Worm (Caenorhabditis elegans) whole organism, young adult: ENCODE results near the gene C29F3.7.

Experiments used
- B0019.2 ChIP-seq: fragments of 200-800 bp; sonication (Bioruptor generic); conservative IDR thresholded peaks from 2 replicates; pipeline ENCODE4 v1.3.6; 2022; ENCODE audit warnings: missing genetic modification reagents, missing genetic modification characterization, missing compliant biosample characterization
- B0261.1 ChIP-seq: sonication (generic microtip); optimal IDR thresholded peaks from 2 replicates; lab custom pipeline; 2016; ENCODE audit warnings: mild to moderate bottlenecking, missing genetic modification characterization, moderate library complexity, missing compliant biosample characterization
- C17E4.6 ChIP-seq: fragments of 200-800 bp; sonication (Bioruptor generic); IDR thresholded peaks from 2 replicates; pipeline ENCODE4 v1.3.6; 2022; ENCODE audit warnings: missing genetic modification reagents, missing genetic modification characterization, missing compliant biosample characterization
- F39B2.1 ChIP-seq: fragments of 200-800 bp; sonication (Bioruptor generic); IDR thresholded peaks from 2 replicates; pipeline ENCODE4 v1.3.6; 2022; ENCODE audit warnings: missing genetic modification reagents, missing genetic modification characterization, missing compliant biosample characterization
- F57C9.4 ChIP-seq: sonication (generic microtip); optimal IDR thresholded peaks from 2 replicates; lab custom pipeline; 2017; ENCODE audit warnings: mild to moderate bottlenecking, missing genetic modification characterization, missing compliant biosample characterization
- K11D2.4 ChIP-seq: fragments of 200-800 bp; sonication (Bioruptor generic); IDR thresholded peaks from 2 replicates; pipeline ENCODE4 v1.3.6; 2022; ENCODE audit warnings: missing genetic modification reagents, missing genetic modification characterization, missing compliant biosample characterization
- K12H6.12 ChIP-seq: fragments of 200-800 bp; sonication (Bioruptor generic); optimal IDR thresholded peaks from 2 replicates; lab custom pipeline; 2018; ENCODE audit warnings: mild to moderate bottlenecking, missing genetic modification characterization, missing compliant biosample characterization
- T26A5.8 ChIP-seq: sonication (generic microtip); optimal IDR thresholded peaks from 2 replicates; lab custom pipeline; 2016; ENCODE audit warnings: missing genetic modification characterization, missing compliant biosample characterization
- Y67H2A.10 ChIP-seq: fragments of 200-800 bp; sonication (Bioruptor generic); conservative IDR thresholded peaks from 2 replicates; pipeline ENCODE4 v1.3.6; 2022; ENCODE audit warnings: missing genetic modification reagents, missing genetic modification characterization, missing compliant biosample characterization
- ama-1 ChIP-seq, 3 experiments: fragments of 150-350 bp in 1 of 3; sonication (generic microtip) in 2 of 3; optimal IDR thresholded peaks; 2 replicates each; lab custom pipeline; 2014 to 2018; ENCODE audit warnings: missing biosample characterization in 2 of 3, missing genetic modification characterization in 2 of 3, missing genetic modification reagents in 2 of 3
- aptf-3 ChIP-seq: fragments of 200-800 bp; sonication (Bioruptor generic); IDR thresholded peaks from 2 replicates; pipeline ENCODE4 v1.3.6; 2022; ENCODE audit warnings: missing genetic modification characterization, missing compliant biosample characterization
- atf-7 ChIP-seq: sonication (generic microtip); optimal IDR thresholded peaks from 2 replicates; lab custom pipeline; 2017; ENCODE audit warnings: mild to moderate bottlenecking, missing genetic modification characterization, missing compliant biosample characterization
- cebp-2 ChIP-seq: fragments of 200-800 bp; sonication (Bioruptor generic); IDR thresholded peaks from 2 replicates; pipeline ENCODE4 v1.3.6; 2022; ENCODE audit warnings: missing genetic modification characterization, missing compliant biosample characterization
- dpff-1 ChIP-seq: sonication (generic microtip); optimal IDR thresholded peaks from 2 replicates; lab custom pipeline; 2017; ENCODE audit warnings: mild to moderate bottlenecking, missing genetic modification characterization, missing compliant biosample characterization
- egl-44 ChIP-seq: fragments of 200-800 bp; sonication (Bioruptor generic); IDR thresholded peaks from 2 replicates; pipeline ENCODE4 v1.3.6; 2022; ENCODE audit warnings: missing genetic modification reagents, missing genetic modification characterization, missing compliant biosample characterization
- ets-4 ChIP-seq: fragments of 200-800 bp; sonication (Bioruptor generic); optimal IDR thresholded peaks from 2 replicates; lab custom pipeline; 2018; ENCODE audit warnings: mild to moderate bottlenecking, missing genetic modification characterization, missing compliant biosample characterization
- hmg-1.2 ChIP-seq: fragments of 200-800 bp; sonication (Bioruptor generic); IDR thresholded peaks from 2 replicates; pipeline ENCODE4 v1.3.6; 2022; ENCODE audit warnings: missing genetic modification reagents, missing genetic modification characterization, missing compliant biosample characterization
- hmg-20 ChIP-seq: fragments of 200-800 bp; sonication (Bioruptor generic); IDR thresholded peaks from 2 replicates; pipeline ENCODE4 v1.3.6; 2022; ENCODE audit warnings: missing genetic modification reagents, missing genetic modification characterization, missing compliant biosample characterization
- hsf-1 ChIP-seq: fragments of 200-800 bp; sonication (Bioruptor generic); IDR thresholded peaks from 2 replicates; pipeline ENCODE4 v1.3.6; 2022; ENCODE audit warnings: missing genetic modification reagents, missing genetic modification characterization, missing compliant biosample characterization
- lag-1 ChIP-seq: fragments of 200-800 bp; sonication (Bioruptor generic); IDR thresholded peaks from 2 replicates; pipeline ENCODE4 v1.3.6; 2022; ENCODE audit warnings: missing genetic modification reagents, missing genetic modification characterization, missing compliant biosample characterization
- let-526 ChIP-seq: fragments of 200-800 bp; sonication (Bioruptor generic); IDR thresholded peaks from 2 replicates; pipeline ENCODE4 v1.3.6; 2022; ENCODE audit warnings: missing genetic modification reagents, missing genetic modification characterization, missing compliant biosample characterization
- let-607 ChIP-seq, 2 experiments: fragments of 200-800 bp in 1 of 2; sonication (Bioruptor generic) in 1 of 2; sonication (generic microtip) in 1 of 2; optimal IDR thresholded peaks; 2 replicates each; lab custom pipeline; 2016 to 2018; ENCODE audit warnings: mild to moderate bottlenecking in 2 of 2, missing compliant biosample characterization in 2 of 2, missing genetic modification characterization in 2 of 2, moderate library complexity in 2 of 2, missing genotype in 1 of 2
- lin-26 ChIP-seq: fragments of 200-800 bp; sonication (Bioruptor generic); IDR thresholded peaks from 2 replicates; pipeline ENCODE4 v1.3.6; 2022; ENCODE audit warnings: missing genetic modification reagents, missing genetic modification characterization, missing compliant biosample characterization
- lin-35 ChIP-seq, 3 experiments: fragments of 150-350 bp in 2 of 3; sonication (generic microtip) in 1 of 3; optimal IDR thresholded peaks; 2 replicates each; lab custom pipeline; 2014 to 2018; ENCODE audit warnings: missing biosample characterization in 3 of 3, missing genetic modification characterization in 3 of 3, missing genetic modification reagents in 3 of 3
- lin-40 ChIP-seq: sonication (generic microtip); optimal IDR thresholded peaks from 2 replicates; lab custom pipeline; 2016; ENCODE audit warnings: missing genetic modification characterization, mild to moderate bottlenecking, missing compliant biosample characterization, missing genotype, missing genetic modification reagents
- lin-54 ChIP-seq: fragments of 200-800 bp; sonication (Bioruptor generic); optimal IDR thresholded peaks from 2 replicates; lab custom pipeline; 2018; ENCODE audit warnings: mild to moderate bottlenecking, missing genetic modification characterization, missing compliant biosample characterization
- lsy-27 ChIP-seq: sonication (generic microtip); optimal IDR thresholded peaks from 2 replicates; lab custom pipeline; 2017; ENCODE audit warnings: missing genetic modification characterization, mild to moderate bottlenecking, missing compliant biosample characterization, antibody characterized with exemption, missing genotype, borderline replicate concordance; ENCODE audit not compliant: insufficient read depth
- madf-10 ChIP-seq: sonication (generic microtip); optimal IDR thresholded peaks from 2 replicates; lab custom pipeline; 2016; ENCODE audit warnings: mild to moderate bottlenecking, missing genetic modification characterization, missing compliant biosample characterization
- mel-28 ChIP-seq: sonication (generic microtip); optimal IDR thresholded peaks from 2 replicates; lab custom pipeline; 2016; ENCODE audit warnings: borderline replicate concordance, mild to moderate bottlenecking, missing genetic modification characterization, missing compliant biosample characterization
- nfya-2 ChIP-seq: fragments of 200-800 bp; sonication (Bioruptor generic); IDR thresholded peaks from 2 replicates; pipeline ENCODE4 v1.3.6; 2022; ENCODE audit warnings: missing genetic modification reagents, missing genetic modification characterization, missing compliant biosample characterization
- nhr-90 ChIP-seq: sonication (generic microtip); optimal IDR thresholded peaks from 2 replicates; lab custom pipeline; 2016; ENCODE audit warnings: missing genotype, mild to moderate bottlenecking, missing genetic modification characterization, missing compliant biosample characterization
- pbrm-1 ChIP-seq: fragments of 200-800 bp; sonication (Bioruptor generic); IDR thresholded peaks from 2 replicates; pipeline ENCODE4 v1.3.6; 2022; ENCODE audit warnings: missing genetic modification reagents, missing genetic modification characterization, missing compliant biosample characterization
- rec-8 ChIP-seq, 2 experiments: sonication (generic microtip); optimal IDR thresholded peaks; 2 replicates each; lab custom pipeline; 2016; ENCODE audit warnings: mild to moderate bottlenecking in 2 of 2, missing genetic modification characterization in 2 of 2, missing genetic modification reagents in 2 of 2, missing genotype in 2 of 2, missing biosample characterization in 1 of 2, missing compliant biosample characterization in 1 of 2, moderate library complexity in 1 of 2
- snpc-1.1 ChIP-seq: sonication (generic microtip); optimal IDR thresholded peaks from 2 replicates; lab custom pipeline; 2017; ENCODE audit warnings: missing genetic modification characterization, mild to moderate bottlenecking, missing compliant biosample characterization, antibody characterized with exemption, moderate library complexity, missing genotype, missing genetic modification reagents; ENCODE audit not compliant: insufficient read depth
- sptf-2 ChIP-seq: fragments of 200-800 bp; sonication (Bioruptor generic); optimal IDR thresholded peaks from 2 replicates; lab custom pipeline; 2018; ENCODE audit warnings: mild to moderate bottlenecking, missing genetic modification characterization, missing compliant biosample characterization
- unc-130 ChIP-seq: sonication (generic microtip); optimal IDR thresholded peaks from 2 replicates; lab custom pipeline; 2016; ENCODE audit warnings: missing genetic modification reagents, missing genetic modification characterization, missing compliant biosample characterization
- zim-3 ChIP-seq: sonication (generic microtip); optimal IDR thresholded peaks from 2 replicates; lab custom pipeline; 2017; ENCODE audit warnings: mild to moderate bottlenecking, missing genetic modification characterization, moderate library complexity, missing compliant biosample characterization
- ztf-22 ChIP-seq: fragments of 200-800 bp; sonication (Bioruptor generic); optimal IDR thresholded peaks from 2 replicates; lab custom pipeline; 2018; ENCODE audit warnings: mild to moderate bottlenecking, missing genetic modification characterization, moderate library complexity, missing compliant biosample characterization
- ztf-25 ChIP-seq: fragments of 200-800 bp; sonication (Bioruptor generic); IDR thresholded peaks from 2 replicates; pipeline ENCODE4 v1.3.6; 2022; ENCODE audit warnings: missing genetic modification reagents, missing genetic modification characterization, missing compliant biosample characterization
- ztf-26 ChIP-seq: sonication (generic microtip); optimal IDR thresholded peaks from 2 replicates; lab custom pipeline; 2017; ENCODE audit warnings: missing genetic modification characterization, missing compliant biosample characterization

C29F3.7 gene

DNA sequence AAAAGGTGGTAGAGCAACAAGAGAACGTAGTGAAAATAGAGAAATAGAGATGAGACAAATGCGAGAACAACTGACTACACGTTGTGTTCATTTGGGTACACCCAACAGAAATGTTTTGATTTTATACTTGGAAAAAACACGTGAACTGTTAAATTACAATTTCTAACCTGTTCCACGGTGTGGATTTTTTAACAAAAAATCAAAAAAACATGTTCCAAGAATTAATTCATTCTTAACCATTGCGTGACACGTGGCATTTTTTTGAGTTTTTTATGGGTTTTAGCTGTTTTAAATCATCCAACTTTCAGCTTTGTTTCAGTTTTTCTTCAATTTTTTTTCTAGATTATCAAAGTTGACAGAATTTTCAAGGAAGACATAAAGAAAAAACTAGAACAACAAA lies 6.7 kb downstream of the C29F3.7 start, which contains the start of gene ech-1.1:
TSS of gene ech-1.1 (minus strand) at position 101 of the 400 bp plus-strand sequence.
- TF ChIP-seq hmg-1.2 (GFP tag; lab: Robert Waterston, UW), result 0 out of 2 replicates have a peak, but pooled peaks have one; percentile 45

ce11 chrV:15367770-15368169 lies 13.1 kb downstream of the C29F3.7 start:
- no peak for TF ChIP-seq ztf-25 (GFP tag; lab: Robert Waterston, UW)
- no peak for TF ChIP-seq B0019.2 (GFP tag; lab: Robert Waterston, UW)
- no peak for TF ChIP-seq ztf-22 (GFP tag; lab: Kevin White, UChicago)
- no peak for TF ChIP-seq ztf-26
- no peak for TF ChIP-seq let-607 (tag; optimal IDR thresholded peaks at IDR 0.05; lab: Kevin White, UChicago)
- TF ChIP-seq rec-8 (tag; optimal IDR thresholded peaks at IDR 0.05; lab: Kevin White, UChicago), result no peak
- no peak for TF ChIP-seq dpff-1
- no peak for TF ChIP-seq lin-40
- no peak for TF ChIP-seq aptf-3
- TF ChIP-seq ama-1 (optimal IDR thresholded peaks at IDR 0.05; lab: Kevin White, UChicago), result no peak
- TF ChIP-seq ama-1 (GFP tag; optimal IDR thresholded peaks at IDR 0.05; lab: Kevin White, UChicago), result no peak
- TF ChIP-seq, all 124 proteins: peak for 0

ce11 chrV:15369707-15370106 lies 15.0 kb downstream of the C29F3.7 start, which contains the start of gene nhr-269:
Gene nhr-269, minus strand, starts transcription at chrV:15369807.
- TF ChIP-seq nfya-2 (GFP tag; lab: Robert Waterston, UW) (no peak), cebp-2 (GFP tag; lab: Robert Waterston, UW) (no peak), lin-26 (GFP tag; lab: Robert Waterston, UW) (no peak), C17E4.6 (no peak), ets-4 (GFP tag; lab: Kevin White, UChicago) (no peak), K12H6.12 (tag; lab: Kevin White, UChicago) (no peak), lin-35 (GFP tag; optimal IDR thresholded peaks at IDR 0.05; lab: Kevin White, UChicago) (no peak), lsy-27 (tag; lab: Kevin White, UChicago) (no peak)

DNA sequence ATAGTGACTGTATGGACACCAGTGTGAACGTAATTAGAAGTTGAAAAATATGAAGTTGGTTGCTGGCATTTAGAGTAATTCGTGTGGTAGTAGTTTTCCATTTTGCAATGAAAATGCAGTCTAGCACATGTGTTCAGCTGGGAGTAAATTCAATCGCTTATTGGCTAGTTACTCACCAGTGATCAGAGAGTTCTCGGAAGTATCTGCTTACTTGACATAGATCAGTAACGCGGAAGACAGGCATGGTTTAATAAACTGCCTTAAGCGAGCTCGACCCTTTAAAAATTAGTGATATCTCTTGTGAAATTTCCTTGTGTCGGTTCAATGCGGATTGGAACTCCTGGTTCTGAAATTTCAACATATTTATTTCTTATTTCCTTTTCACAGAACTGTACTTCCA lies 21.5 kb downstream of the C29F3.7 start, which contains the start of gene srh-52:
TSS of gene srh-52 (minus strand) at position 101 of the 400 bp plus-strand sequence.
- no peak for TF ChIP-seq C17E4.6
- TF ChIP-seq egl-44 (GFP tag; lab: Robert Waterston, UW), result no peak
- no peak for TF ChIP-seq B0019.2 (GFP tag; lab: Robert Waterston, UW)
- no peak for TF ChIP-seq lin-54 (GFP tag; lab: Kevin White, UChicago)
- TF ChIP-seq hmg-1.2 (GFP tag; lab: Robert Waterston, UW), result no peak
- TF ChIP-seq let-526 (GFP tag; lab: Robert Waterston, UW), result no peak
- TF ChIP-seq madf-10 (tag; lab: Kevin White, UChicago), result no peak
- no peak for TF ChIP-seq mel-28
- no peak for TF ChIP-seq unc-130 (GFP tag; lab: Kevin White, UChicago)
- TF ChIP-seq zim-3 (tag; lab: Kevin White, UChicago), result no peak
- TF ChIP-seq K11D2.4 (GFP tag; lab: Robert Waterston, UW), result no peak
- TF ChIP-seq sptf-2 (GFP tag; lab: Kevin White, UChicago), result no peak
- no peak for TF ChIP-seq hmg-20 (GFP tag; lab: Robert Waterston, UW)
- TF ChIP-seq lag-1, result no peak

ce11 chrV:15377903-15378302 lies 23.2 kb downstream of the C29F3.7 start, which contains the start of gene srh-122:
Gene srh-122, minus strand, starts transcription at chrV:15378003.
- TF ChIP-seq Y67H2A.10 (GFP tag; lab: Robert Waterston, UW) (no peak), madf-10 (tag; lab: Kevin White, UChicago) (no peak), F57C9.4 (no peak), pbrm-1 (GFP tag; lab: Robert Waterston, UW) (no peak), snpc-1.1 (tag; lab: Kevin White, UChicago) (no peak), B0261.1 (tag; lab: Kevin White, UChicago) (no peak), sptf-2 (GFP tag; lab: Kevin White, UChicago) (no peak), F39B2.1 (GFP tag; lab: Robert Waterston, UW) (no peak), ztf-22 (GFP tag; lab: Kevin White, UChicago) (no peak), nhr-90 (tag; lab: Kevin White, UChicago) (no peak), hsf-1 (no peak), mel-28 (no peak), lag-1 (no peak), atf-7 (no peak), T26A5.8 (tag; lab: Kevin White, UChicago) (no peak), unc-130 (GFP tag; lab: Kevin White, UChicago) (no peak), dpff-1 (no peak)
